Worm (Caenorhabditis elegans): ENCODE results near the gene K02F3.9.

The K02F3.9 gene

ce11 chrIII:870555-870954 is 29.4 kb upstream of the K02F3.9 start:
- TF ChIP-seq T22C8.4 (GFP tag; IDR thresholded peaks at IDR 0.05) (no peak), flt-1 (GFP tag; IDR thresholded peaks at IDR 0.05) (no peak), klf-2 (GFP tag; conservative IDR thresholded peaks at IDR 0.05) (no peak), ref-1 (GFP tag; conservative IDR thresholded peaks at IDR 0.05) (no peak), ztf-23 (GFP tag; IDR thresholded peaks at IDR 0.05) (no peak), tab-1 (GFP tag; IDR thresholded peaks at IDR 0.05) (no peak), ztf-29 (GFP tag; IDR thresholded peaks at IDR 0.05) (no peak), med-1 (GFP tag; optimal IDR thresholded peaks at IDR 0.05; ENCODE audit: insufficient read depth) (no peak), cog-1 (tag; optimal IDR thresholded peaks at IDR 0.05) (no peak)

ce11 chrIII:869869-870268 is 28.7 kb upstream of the K02F3.9 start, which contains the start of gene T24C4.2:
TSS of gene T24C4.2 (minus strand) at chrIII:869969.
- TF ChIP-seq T22C8.4 (GFP tag; IDR thresholded peaks at IDR 0.05) (0 out of 2 replicates have a peak, but pooled peaks have one; percentile 19), med-1 (GFP tag; optimal IDR thresholded peaks at IDR 0.05; ENCODE audit: insufficient read depth) (no peak), cog-1 (tag; optimal IDR thresholded peaks at IDR 0.05) (no peak), ref-1 (GFP tag; conservative IDR thresholded peaks at IDR 0.05) (no peak)

DNA sequence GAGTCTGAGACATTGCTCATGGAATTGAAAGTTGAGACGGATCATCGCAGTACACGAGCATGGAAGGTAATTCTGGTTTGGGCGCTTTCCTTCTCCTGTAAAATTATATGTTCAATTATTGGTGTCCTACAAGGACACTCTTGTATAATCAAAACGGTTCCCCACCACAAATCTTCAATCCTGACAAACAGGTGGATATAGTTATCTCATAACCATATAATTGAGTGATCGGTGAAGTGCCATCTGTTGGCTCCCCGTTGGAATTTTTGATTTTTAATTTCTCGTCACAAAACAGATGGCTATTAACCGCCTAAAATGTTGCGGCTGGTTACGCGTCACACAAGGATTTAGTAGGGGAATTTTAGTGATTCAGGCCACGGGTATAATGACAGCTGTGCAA is 27.7 kb upstream of the K02F3.9 start:
- no peak for TF ChIP-seq ref-1 (GFP tag; conservative IDR thresholded peaks at IDR 0.05)
- TF ChIP-seq klf-2 (GFP tag; conservative IDR thresholded peaks at IDR 0.05), result no peak
- no peak for TF ChIP-seq ztf-23 (GFP tag; IDR thresholded peaks at IDR 0.05)
- no peak for TF ChIP-seq tab-1 (GFP tag; IDR thresholded peaks at IDR 0.05)
- no peak for TF ChIP-seq cog-1 (tag; optimal IDR thresholded peaks at IDR 0.05)
- TF ChIP-seq flt-1 (GFP tag; IDR thresholded peaks at IDR 0.05), result no peak
- TF ChIP-seq med-1 (GFP tag; optimal IDR thresholded peaks at IDR 0.05; ENCODE audit: insufficient read depth), result no peak
- TF ChIP-seq T22C8.4 (GFP tag; IDR thresholded peaks at IDR 0.05), result no peak
- TF ChIP-seq ztf-29 (GFP tag; IDR thresholded peaks at IDR 0.05), result no peak

DNA sequence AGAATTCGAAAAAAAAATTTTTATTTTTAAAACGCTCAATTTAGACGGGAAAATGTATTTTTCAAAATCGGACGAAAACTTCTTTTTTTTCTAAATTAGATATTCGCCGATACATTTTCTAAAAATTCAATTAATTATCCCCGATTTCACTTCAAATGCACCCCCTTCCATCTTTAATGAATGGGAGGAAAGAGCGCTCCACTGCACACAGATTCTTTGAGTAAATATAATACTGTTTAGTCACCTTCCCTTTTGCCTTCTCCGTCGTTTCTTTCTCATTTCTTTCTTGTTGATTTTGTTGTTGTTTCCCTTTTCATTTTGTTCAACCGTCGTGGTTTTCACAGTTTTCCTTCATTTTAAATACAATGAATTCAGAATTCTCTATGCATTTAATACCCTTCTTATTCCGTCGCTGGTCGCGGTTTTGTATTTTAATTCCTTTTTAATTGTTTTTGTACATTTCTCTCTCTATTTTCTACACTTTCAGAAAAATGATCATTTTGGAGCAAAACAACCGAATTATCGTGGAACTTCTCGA is 20.7 kb upstream of the K02F3.9 start, which contains the start of gene arx-4:
Gene arx-4 (plus strand): TSS at position 488 of the 538 bp plus-strand sequence.
- no peak for TF ChIP-seq flt-1 (GFP tag; IDR thresholded peaks at IDR 0.05)
- TF ChIP-seq tab-1 (GFP tag; IDR thresholded peaks at IDR 0.05), result no peak
- TF ChIP-seq ref-1 (GFP tag; conservative IDR thresholded peaks at IDR 0.05), result no peak
- TF ChIP-seq ztf-29 (GFP tag; IDR thresholded peaks at IDR 0.05), result no peak
- TF ChIP-seq klf-2 (GFP tag; conservative IDR thresholded peaks at IDR 0.05), result no peak
- TF ChIP-seq med-1 (GFP tag; optimal IDR thresholded peaks at IDR 0.05; ENCODE audit: insufficient read depth), result no peak

ce11 chrIII:859898-860297 is 18.7 kb upstream of the K02F3.9 start, which contains the start of gene exos-4.2:
TSS of gene exos-4.2 (plus strand) at chrIII:860198.
- TF ChIP-seq ztf-23 (GFP tag; IDR thresholded peaks at IDR 0.05) (no peak), tab-1 (GFP tag; IDR thresholded peaks at IDR 0.05) (no peak), klf-2 (GFP tag; conservative IDR thresholded peaks at IDR 0.05) (no peak)

DNA sequence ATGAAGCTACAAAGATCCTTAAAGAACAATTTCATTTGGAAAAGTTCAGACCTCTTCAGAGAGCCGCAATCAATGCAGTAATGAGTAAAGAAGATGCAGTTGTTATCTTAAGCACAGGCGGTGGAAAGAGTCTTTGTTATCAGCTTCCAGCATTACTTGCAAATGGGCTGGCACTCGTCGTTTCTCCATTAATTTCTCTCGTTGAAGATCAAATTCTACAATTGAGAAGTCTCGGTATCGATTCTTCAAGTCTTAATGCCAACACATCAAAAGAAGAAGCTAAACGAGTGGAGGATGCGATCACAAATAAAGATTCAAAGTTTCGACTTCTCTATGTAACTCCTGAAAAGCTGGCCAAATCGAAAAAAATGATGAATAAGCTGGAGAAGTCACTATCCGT is 15.7 kb upstream of the K02F3.9 start:
- no peak for TF ChIP-seq T22C8.4 (GFP tag; IDR thresholded peaks at IDR 0.05)
- no peak for TF ChIP-seq flt-1 (GFP tag; IDR thresholded peaks at IDR 0.05)
- TF ChIP-seq ztf-29 (GFP tag; IDR thresholded peaks at IDR 0.05), result no peak
- TF ChIP-seq ref-1 (GFP tag; conservative IDR thresholded peaks at IDR 0.05), result no peak
- no peak for TF ChIP-seq cog-1 (tag; optimal IDR thresholded peaks at IDR 0.05)
- TF ChIP-seq klf-2 (GFP tag; conservative IDR thresholded peaks at IDR 0.05), result no peak
- no peak for TF ChIP-seq med-1 (GFP tag; optimal IDR thresholded peaks at IDR 0.05; ENCODE audit: insufficient read depth)
- TF ChIP-seq ztf-23 (GFP tag; IDR thresholded peaks at IDR 0.05), result no peak
- no peak for TF ChIP-seq tab-1 (GFP tag; IDR thresholded peaks at IDR 0.05)

DNA sequence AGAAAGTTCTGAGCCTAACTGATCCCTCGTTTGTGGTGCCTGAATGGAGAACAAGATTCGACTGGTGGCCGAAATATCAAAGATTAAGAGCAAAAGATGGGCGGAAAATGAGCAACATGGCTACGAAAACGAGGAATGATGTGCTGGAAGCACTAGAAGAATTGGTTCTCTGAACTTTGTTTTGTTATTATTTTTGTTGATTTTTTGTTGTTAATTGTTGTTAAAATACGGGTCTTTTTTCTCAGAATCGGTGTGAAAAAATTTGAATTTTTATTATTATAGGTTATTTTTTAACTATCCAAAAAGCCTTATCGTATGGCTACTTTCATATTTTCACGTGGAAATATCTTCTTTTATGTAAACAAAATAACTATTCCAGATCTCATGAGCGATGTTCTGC is 15.1 kb upstream of the K02F3.9 start, which contains the start of gene K02F3.12:
Gene K02F3.12 (plus strand): TSS at position 301 of the 400 bp plus-strand sequence.
- TF ChIP-seq klf-2 (GFP tag; conservative IDR thresholded peaks at IDR 0.05) (no peak), tab-1 (GFP tag; IDR thresholded peaks at IDR 0.05) (no peak), flt-1 (GFP tag; IDR thresholded peaks at IDR 0.05) (no peak), cog-1 (tag; optimal IDR thresholded peaks at IDR 0.05) (no peak), med-1 (GFP tag; optimal IDR thresholded peaks at IDR 0.05; ENCODE audit: insufficient read depth) (no peak), ztf-29 (GFP tag; IDR thresholded peaks at IDR 0.05) (no peak), ref-1 (GFP tag; conservative IDR thresholded peaks at IDR 0.05) (no peak), T22C8.4 (GFP tag; IDR thresholded peaks at IDR 0.05) (no peak), ztf-23 (GFP tag; IDR thresholded peaks at IDR 0.05) (no peak)

DNA sequence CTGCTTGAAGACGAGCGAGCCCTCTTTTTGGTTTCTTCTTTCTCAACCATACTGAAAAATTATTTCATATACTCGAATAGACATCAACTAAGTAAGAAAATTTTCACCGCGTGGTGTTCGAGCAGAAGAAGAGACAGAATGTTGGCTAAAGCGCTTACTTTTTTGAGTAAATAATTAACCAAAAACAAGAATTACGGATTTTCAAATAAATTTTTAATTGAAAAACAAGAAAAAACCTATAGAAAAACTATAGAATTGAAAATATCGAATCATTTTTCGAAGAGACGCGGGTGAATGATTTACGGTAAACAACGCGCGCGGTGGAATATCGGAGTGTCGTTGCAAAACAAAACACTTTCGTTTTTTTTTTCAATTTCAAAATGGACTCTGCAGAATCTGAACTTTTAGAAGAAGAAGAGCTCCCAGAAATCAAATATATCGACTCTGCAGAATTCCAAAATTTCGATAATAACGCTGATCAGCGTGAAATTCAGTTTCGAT is 12.7 kb upstream of the K02F3.9 start, which contains the start of the genes rnp-5 and tag-51:
Gene rnp-5 (minus strand): TSS at position 51 of the 501 bp plus-strand sequence.
Gene tag-51 (plus strand): TSS at position 363 of the 501 bp plus-strand sequence.
- no peak for TF ChIP-seq cog-1 (tag; optimal IDR thresholded peaks at IDR 0.05)
- no peak for TF ChIP-seq klf-2 (GFP tag; conservative IDR thresholded peaks at IDR 0.05)
- TF ChIP-seq ref-1 (GFP tag; conservative IDR thresholded peaks at IDR 0.05), result no peak
- no peak for TF ChIP-seq med-1 (GFP tag; optimal IDR thresholded peaks at IDR 0.05; ENCODE audit: insufficient read depth)
- TF ChIP-seq flt-1 (GFP tag; IDR thresholded peaks at IDR 0.05), result no peak

DNA sequence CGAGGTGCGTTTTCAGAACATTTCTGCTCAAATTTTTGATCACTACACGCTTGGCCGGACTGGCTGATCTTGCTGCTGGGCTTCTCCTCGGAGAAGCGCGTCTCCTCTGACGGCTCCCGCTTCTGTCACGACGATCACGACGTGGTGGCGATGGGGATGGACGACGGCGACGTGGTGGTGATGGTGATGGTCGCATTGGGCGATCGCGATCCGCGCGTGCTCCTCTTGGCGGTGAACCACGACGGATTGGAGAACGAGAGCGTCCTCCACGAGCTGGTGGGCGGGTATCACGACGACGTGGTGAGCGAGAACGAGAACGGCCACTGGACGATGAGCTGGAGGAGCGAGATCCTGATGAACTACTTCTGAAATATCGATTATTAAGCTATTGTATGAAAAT is 12.2 kb upstream of the K02F3.9 start:
- TF ChIP-seq tab-1 (GFP tag; IDR thresholded peaks at IDR 0.05), result no peak
- TF ChIP-seq ztf-23 (GFP tag; IDR thresholded peaks at IDR 0.05), result no peak
- no peak for TF ChIP-seq klf-2 (GFP tag; conservative IDR thresholded peaks at IDR 0.05)
- TF ChIP-seq cog-1 (tag; optimal IDR thresholded peaks at IDR 0.05), result no peak

ce11 chrIII:852296-852695 is 11.1 kb upstream of the K02F3.9 start, which contains the start of gene moma-1:
TSS of gene moma-1 (minus strand) at chrIII:852396.
- TF ChIP-seq T22C8.4 (GFP tag; IDR thresholded peaks at IDR 0.05), result no peak
- TF ChIP-seq ztf-23 (GFP tag; IDR thresholded peaks at IDR 0.05), result no peak
- no peak for TF ChIP-seq flt-1 (GFP tag; IDR thresholded peaks at IDR 0.05)
- no peak for TF ChIP-seq med-1 (GFP tag; optimal IDR thresholded peaks at IDR 0.05; ENCODE audit: insufficient read depth)
- no peak for TF ChIP-seq cog-1 (tag; optimal IDR thresholded peaks at IDR 0.05)
- no peak for TF ChIP-seq tab-1 (GFP tag; IDR thresholded peaks at IDR 0.05)
- TF ChIP-seq ref-1 (GFP tag; conservative IDR thresholded peaks at IDR 0.05), result no peak

All from whole organism, midembryonic.